Fruit fly (Drosophila melanogaster) whole organism, embryonic: ENCODE results near the gene CG7550.

Experiments
- CG10979 ChIP-seq: fragments of 200-800 bp; sonication (Bioruptor generic); optimal IDR thresholded peaks from 2 replicates; lab custom pipeline; 2018; ENCODE audit warnings: missing biosample characterization, mild to moderate bottlenecking, missing genetic modification characterization, moderate library complexity
- CG11398 ChIP-seq: fragments of 200-800 bp; sonication (Bioruptor generic); optimal IDR thresholded peaks from 2 replicates; lab custom pipeline; 2016; ENCODE audit warnings: missing biosample characterization, missing genetic modification characterization
- CG11696 ChIP-seq: fragments of 200-800 bp; sonication (Bioruptor generic); IDR thresholded peaks from 2 replicates; pipeline ENCODE4 v1.3.6; 2022; ENCODE audit warnings: missing biosample characterization, missing genetic modification characterization
- CG14014 ChIP-seq: fragments of 200-800 bp; sonication (Bioruptor generic); IDR thresholded peaks from 2 replicates; pipeline ENCODE4 v1.3.6; 2022; ENCODE audit warnings: missing biosample characterization, missing genetic modification characterization
- CG14050 ChIP-seq: fragments of 200-800 bp; sonication (Bioruptor generic); IDR thresholded peaks from 3 replicates; pipeline ENCODE4 v1.3.6; 2022; ENCODE audit warnings: missing biosample characterization, missing genetic modification characterization
- CG15601 ChIP-seq: fragments of 200-800 bp; sonication (Bioruptor generic); optimal IDR thresholded peaks from 3 replicates; lab custom pipeline; 2019; ENCODE audit warnings: missing biosample characterization, mild to moderate bottlenecking, missing genetic modification characterization, moderate library complexity
- CG16815 ChIP-seq: fragments of 200-800 bp; sonication (Bioruptor generic); optimal IDR thresholded peaks from 3 replicates; lab custom pipeline; 2017; ENCODE audit warnings: missing biosample characterization, mild to moderate bottlenecking, missing genetic modification characterization
- CG18262 ChIP-seq: fragments of 200-800 bp; optimal IDR thresholded peaks from 3 replicates; lab custom pipeline; 2019; ENCODE audit warnings: missing biosample characterization, mild to moderate bottlenecking, missing genetic modification characterization, moderate library complexity
- CG2116 ChIP-seq: fragments of 200-800 bp; sonication (Bioruptor generic); optimal IDR thresholded peaks from 3 replicates; lab custom pipeline; 2018; ENCODE audit warnings: missing biosample characterization, mild to moderate bottlenecking, missing genetic modification characterization
- CG30020 ChIP-seq: fragments of 200-800 bp; optimal IDR thresholded peaks from 2 replicates; lab custom pipeline; 2019; ENCODE audit warnings: missing biosample characterization, mild to moderate bottlenecking, missing genetic modification characterization, moderate library complexity
- CG30431 ChIP-seq: fragments of 200-800 bp; sonication (Bioruptor generic); optimal IDR thresholded peaks from 2 replicates; lab custom pipeline; 2017; ENCODE audit warnings: missing biosample characterization, missing genetic modification characterization
- CG31441 ChIP-seq: fragments of 200-800 bp; sonication (Bioruptor generic); IDR thresholded peaks from 2 replicates; pipeline ENCODE4 v1.3.6; 2022; ENCODE audit warnings: missing biosample characterization, missing genetic modification characterization
- CG4282 ChIP-seq: fragments of 200-800 bp; sonication (Bioruptor generic); optimal IDR thresholded peaks from 2 replicates; lab custom pipeline; 2016; ENCODE audit warnings: missing biosample characterization, missing genetic modification characterization
- CG43689 ChIP-seq: fragments of 200-800 bp; sonication (Bioruptor generic); IDR thresholded peaks from 2 replicates; pipeline ENCODE4 v1.3.6; 2022; ENCODE audit warnings: missing biosample characterization, missing genetic modification characterization
- CG4404 ChIP-seq: fragments of 200-800 bp; sonication (Bioruptor generic); IDR thresholded peaks from 2 replicates; pipeline ENCODE4 v1.3.6; 2022; ENCODE audit warnings: missing biosample characterization, missing genetic modification characterization
- CG8478 ChIP-seq: fragments of >200 bp; optimal IDR thresholded peaks from 2 replicates; lab custom pipeline; 2018
- Dbx ChIP-seq: fragments of 200-800 bp; sonication (Bioruptor generic); IDR thresholded peaks from 3 replicates; pipeline ENCODE4 v1.3.6; 2022; ENCODE audit warnings: missing biosample characterization, missing genetic modification characterization
- Dip2 ChIP-seq: fragments of 200-800 bp; sonication (Bioruptor generic); IDR thresholded peaks from 2 replicates; pipeline ENCODE4 v1.3.6; 2022; ENCODE audit warnings: missing biosample characterization, missing genetic modification characterization
- E2f1 ChIP-seq: fragments of 200-800 bp; sonication (Bioruptor generic); IDR thresholded peaks from 2 replicates; pipeline ENCODE4 v1.3.6; 2022; ENCODE audit warnings: missing biosample characterization, missing genetic modification characterization
- Kr ChIP-seq: fragments of 200-800 bp; sonication (Bioruptor generic); optimal IDR thresholded peaks from 2 replicates; lab custom pipeline; 2017; ENCODE audit warnings: missing biosample characterization, mild to moderate bottlenecking, missing genetic modification characterization
- Max ChIP-seq: fragments of 200-800 bp; sonication (Bioruptor generic); optimal IDR thresholded peaks from 2 replicates; lab custom pipeline; 2016; ENCODE audit warnings: missing biosample characterization, mild to moderate bottlenecking, missing genetic modification characterization
- Oaz ChIP-seq: fragments of 200-800 bp; sonication (Bioruptor generic); IDR thresholded peaks from 2 replicates; pipeline ENCODE4 v1.3.6; 2022; ENCODE audit warnings: missing biosample characterization, missing genetic modification characterization
- Opbp ChIP-seq: fragments of 200-800 bp; sonication (Bioruptor generic); IDR thresholded peaks from 3 replicates; pipeline ENCODE4 v1.3.6; 2022; ENCODE audit warnings: missing biosample characterization, missing genetic modification characterization; ENCODE audit not compliant: partially characterized antibody
- Optix ChIP-seq: fragments of 200-800 bp; sonication (Bioruptor generic); IDR thresholded peaks from 3 replicates; pipeline ENCODE4 v1.3.6; 2022; ENCODE audit warnings: missing biosample characterization, missing genetic modification characterization
- Poxn ChIP-seq: fragments of 200-800 bp; sonication (Bioruptor generic); IDR thresholded peaks from 2 replicates; pipeline ENCODE4 v1.3.6; 2022; ENCODE audit warnings: missing biosample characterization, missing genetic modification characterization
- Ravus ChIP-seq: fragments of 200-800 bp; sonication (Bioruptor generic); IDR thresholded peaks from 2 replicates; pipeline ENCODE4 v1.3.6; 2022; ENCODE audit warnings: missing biosample characterization, missing genetic modification characterization
- Xrp1 ChIP-seq: fragments of 200-800 bp; sonication (Bioruptor generic); IDR thresholded peaks from 2 replicates; pipeline ENCODE4 v1.3.6; 2022; ENCODE audit warnings: missing biosample characterization, missing genetic modification characterization
- aop ChIP-seq: fragments of 200-800 bp; sonication (Bioruptor generic); IDR thresholded peaks from 2 replicates; pipeline ENCODE4 v1.3.6; 2022; ENCODE audit warnings: missing biosample characterization, missing genetic modification characterization
- chm ChIP-seq: fragments of 200-800 bp; sonication (Bioruptor generic); IDR thresholded peaks from 2 replicates; pipeline ENCODE4 v1.3.6; 2022; ENCODE audit warnings: missing biosample characterization, missing genetic modification characterization
- da ChIP-seq: fragments of 200-800 bp; sonication (Bioruptor generic); optimal IDR thresholded peaks from 2 replicates; lab custom pipeline; 2016; ENCODE audit warnings: missing biosample characterization, missing genetic modification characterization
- dati ChIP-seq: fragments of 200-800 bp; sonication (Bioruptor generic); IDR thresholded peaks from 2 replicates; pipeline ENCODE4 v1.3.6; 2022; ENCODE audit warnings: missing biosample characterization, missing genetic modification characterization
- dysf ChIP-seq: fragments of 200-800 bp; sonication (Bioruptor generic); IDR thresholded peaks from 3 replicates; pipeline ENCODE4 v1.3.6; 2022; ENCODE audit warnings: missing biosample characterization, missing genetic modification characterization
- esg ChIP-seq: fragments of 200-800 bp; sonication (Bioruptor generic); conservative IDR thresholded peaks from 2 replicates; pipeline ENCODE4 v1.3.6; 2022; ENCODE audit warnings: missing biosample characterization, missing genetic modification characterization
- fd3F ChIP-seq: fragments of 200-800 bp; sonication (Bioruptor generic); optimal IDR thresholded peaks from 2 replicates; lab custom pipeline; 2018; ENCODE audit warnings: missing biosample characterization, mild to moderate bottlenecking, missing genetic modification characterization, moderate library complexity
- grau ChIP-seq: fragments of 200-800 bp; optimal IDR thresholded peaks from 3 replicates; lab custom pipeline; 2019; ENCODE audit warnings: missing biosample characterization, mild to moderate bottlenecking, missing genetic modification characterization, moderate library complexity
- gsb-n ChIP-seq: fragments of 200-800 bp; sonication (Bioruptor generic); optimal IDR thresholded peaks from 3 replicates; lab custom pipeline; 2018; ENCODE audit warnings: missing biosample characterization, mild to moderate bottlenecking, missing genetic modification characterization
- gt ChIP-seq: fragments of 200-800 bp; sonication (Bioruptor generic); IDR thresholded peaks from 2 replicates; pipeline ENCODE4 v1.3.6; 2022; ENCODE audit warnings: missing biosample characterization, missing genetic modification characterization
- h ChIP-seq: fragments of >200 bp; optimal IDR thresholded peaks from 2 replicates; lab custom pipeline; 2017
- hbn ChIP-seq: fragments of 200-800 bp; sonication (Bioruptor generic); IDR thresholded peaks from 2 replicates; pipeline ENCODE4 v1.3.6; 2022; ENCODE audit warnings: missing biosample characterization, missing genetic modification characterization; ENCODE audit not compliant: partially characterized antibody
- hkb ChIP-seq, 2 experiments: fragments of 200-800 bp in 1 of 2; fragments of >200 bp in 1 of 2; sonication (Bioruptor generic) in 1 of 2; IDR thresholded peaks in 1 of 2; optimal IDR thresholded peaks in 1 of 2; 2 replicates each; pipeline versions ENCODE4 v1.3.6 to Lab custom; 2017 to 2022; ENCODE audit warnings: missing biosample characterization in 1 of 2, missing genetic modification characterization in 1 of 2
- nom ChIP-seq: fragments of 200-800 bp; sonication (Bioruptor generic); optimal IDR thresholded peaks from 2 replicates; lab custom pipeline; 2017; ENCODE audit warnings: missing biosample characterization, missing genetic modification characterization, mild to moderate bottlenecking, moderate library complexity, missing genetic modification reagents
- otp ChIP-seq: fragments of 200-800 bp; sonication (Bioruptor generic); IDR thresholded peaks from 3 replicates; pipeline ENCODE4, ENCODE4 v1.3.6; 2022; ENCODE audit warnings: missing biosample characterization, missing genetic modification characterization
- peb ChIP-seq: fragments of 200-800 bp; sonication (Bioruptor generic); IDR thresholded peaks from 2 replicates; pipeline ENCODE4 v1.3.6; 2022; ENCODE audit warnings: missing biosample characterization, missing genetic modification characterization
- pfk ChIP-seq: fragments of 200-800 bp; sonication (Bioruptor generic); optimal IDR thresholded peaks from 2 replicates; lab custom pipeline; 2018; ENCODE audit warnings: missing biosample characterization, mild to moderate bottlenecking, missing genetic modification characterization, moderate library complexity
- sc ChIP-seq, 3 experiments: fragments of >200 bp in 2 of 3; fragments of 200-800 bp in 1 of 3; sonication (Bioruptor generic) in 1 of 3; optimal IDR thresholded peaks; 2 replicates in 2 of 3; 3 replicates in 1 of 3; lab custom pipeline; 2017; ENCODE audit warnings: mild to moderate bottlenecking in 1 of 3, missing biosample characterization in 1 of 3, missing genetic modification characterization in 1 of 3, missing genetic modification reagents in 1 of 3
- schlank ChIP-seq: fragments of 200-800 bp; sonication (Bioruptor generic); optimal IDR thresholded peaks from 2 replicates; lab custom pipeline; 2018; ENCODE audit warnings: missing biosample characterization, mild to moderate bottlenecking, missing genetic modification characterization
- shn ChIP-seq: fragments of 200-800 bp; sonication (Bioruptor generic); optimal IDR thresholded peaks from 3 replicates; lab custom pipeline; 2016; ENCODE audit warnings: missing biosample characterization, missing genetic modification characterization
- sim ChIP-seq: fragments of 200-800 bp; sonication (Bioruptor generic); IDR thresholded peaks from 2 replicates; pipeline ENCODE4 v1.3.6; 2022; ENCODE audit warnings: missing biosample characterization, missing genetic modification characterization
- slbo ChIP-seq: fragments of 200-800 bp; sonication (Bioruptor generic); IDR thresholded peaks from 2 replicates; pipeline ENCODE4 v1.3.6; 2022; ENCODE audit warnings: missing biosample characterization, missing genetic modification characterization
- tna ChIP-seq: fragments of 200-800 bp; sonication (Bioruptor generic); IDR thresholded peaks from 2 replicates; pipeline ENCODE4 v1.3.6; 2022; ENCODE audit warnings: missing biosample characterization, missing genetic modification characterization; ENCODE audit not compliant: partially characterized antibody
- usp ChIP-seq: fragments of >200 bp; optimal IDR thresholded peaks from 2 replicates; lab custom pipeline; 2017; ENCODE audit warnings: missing biosample characterization, missing genetic modification characterization
- wek ChIP-seq: fragments of 200-800 bp; sonication (Bioruptor generic); optimal IDR thresholded peaks from 3 replicates; lab custom pipeline; 2018; ENCODE audit warnings: missing biosample characterization, mild to moderate bottlenecking, missing genetic modification characterization, moderate library complexity

CG7550 gene

dm6 chr3L:8081822-8082221 is 42.5 kb downstream of the CG7550 start (continued):
- TF ChIP-seq Opbp (GFP tag; lab: Robert Waterston, UW) (no peak), fd3F (no peak), Oaz (no peak), sc (optimal IDR thresholded peaks at IDR 0.05; lab: Kevin White, UChicago) (no peak), sc (GFP tag; optimal IDR thresholded peaks at IDR 0.05; lab: Kevin White, UChicago) (no peak), CG14014 (peak; percentile 38; the same call in 1 of the 2 replicates), pfk (GFP tag; lab: Kevin White, UChicago) (peak; percentile 53), CG30431 (GFP tag; lab: Kevin White, UChicago) (no peak), h (lab: Kevin White, UChicago) (no peak), da (GFP tag; lab: Kevin White, UChicago) (no peak), CG11398 (GFP tag; lab: Kevin White, UChicago) (no peak), Dbx (GFP tag; lab: Robert Waterston, UW) (peak; percentile 46; the same call in 1 of the 3 replicates), CG11696 (GFP tag; lab: Robert Waterston, UW) (peak; percentile 15; the same call in 1 of the 2 replicates), CG15601 (tag; lab: Kevin White, UChicago) (peak; percentile 10), peb (GFP tag; lab: Robert Waterston, UW) (no peak), gt (GFP tag; lab: Robert Waterston, UW) (no peak), CG4282 (GFP tag; lab: Kevin White, UChicago) (no peak), gsb-n (tag; lab: Kevin White, UChicago) (no peak), wek (GFP tag; lab: Kevin White, UChicago) (peak; percentile 53), CG18262 (tag; lab: Kevin White, UChicago) (no peak), aop (GFP tag; lab: Robert Waterston, UW) (no peak), CG31441 (no peak; the same call in 1 of the 2 replicates), CG10979 (tag; lab: Kevin White, UChicago) (no peak), otp (no peak; the same call in 2 of the 3 replicates), CG8478 (no peak), hbn (GFP tag; lab: Robert Waterston, UW) (no peak), Kr (GFP tag; lab: Kevin White, UChicago) (no peak), dysf (no peak), E2f1 (GFP tag; lab: Robert Waterston, UW) (peak; percentile 31; the same call in 1 of the 2 replicates), esg (GFP tag; lab: Robert Waterston, UW) (no peak), Xrp1 (peak; percentile 31; the same call in 1 of the 2 replicates), shn (GFP tag; lab: Kevin White, UChicago) (peak; percentile 8), nom (peak; percentile 83), Dip2 (GFP tag; lab: Robert Waterston, UW) (no peak), Max (GFP tag; lab: Kevin White, UChicago) (no peak), slbo (GFP tag; lab: Robert Waterston, UW) (no peak), hkb (optimal IDR thresholded peaks at IDR 0.05; lab: Kevin White, UChicago) (no peak), hkb (GFP tag; IDR thresholded peaks at IDR 0.05; lab: Robert Waterston, UW) (peak; percentile 67), CG16815 (GFP tag; lab: Kevin White, UChicago) (no peak), CG30020 (tag; lab: Kevin White, UChicago) (no peak), dati (GFP tag; lab: Robert Waterston, UW) (no peak), CG4404 (no peak), usp (GFP tag; lab: Kevin White, UChicago) (no peak), CG2116 (peak; percentile 17), CG14050 (GFP tag; lab: Robert Waterston, UW) (no peak; the same call in 2 of the 3 replicates), CG43689 (GFP tag; lab: Robert Waterston, UW) (no peak), grau (peak; percentile 32), Optix (GFP tag; lab: Robert Waterston, UW) (no peak), sim (no peak), tna (GFP tag; lab: Robert Waterston, UW) (no peak), Poxn (GFP tag; lab: Robert Waterston, UW) (no peak), schlank (tag; lab: Kevin White, UChicago) (peak; percentile 17), Ravus (GFP tag; lab: Robert Waterston, UW) (no peak), chm (GFP tag; lab: Robert Waterston, UW) (no peak; the same call in 1 of the 2 replicates)
